Worm (Caenorhabditis elegans) whole organism, midembryonic: ENCODE results near the gene chw-1.

ENCODE experiments used
- T22C8.4 ChIP-seq: fragments of 200-800 bp; sonication (Bioruptor generic); IDR thresholded peaks from 2 replicates; pipeline ENCODE4 v1.3.6; 2022; ENCODE audit warnings: missing genetic modification characterization, missing compliant biosample characterization
- cog-1 ChIP-seq: sonication (generic microtip); optimal IDR thresholded peaks from 2 replicates; lab custom pipeline; 2016; ENCODE audit warnings: missing genetic modification characterization, missing compliant biosample characterization
- flt-1 ChIP-seq: fragments of 200-800 bp; sonication (Bioruptor generic); IDR thresholded peaks from 2 replicates; pipeline ENCODE4 v1.3.6; 2022; ENCODE audit warnings: missing genetic modification characterization, missing compliant biosample characterization
- klf-2 ChIP-seq: fragments of 200-800 bp; sonication (Bioruptor generic); conservative IDR thresholded peaks from 2 replicates; pipeline ENCODE4 v1.3.6; 2022; ENCODE audit warnings: missing genetic modification reagents, missing genetic modification characterization, missing compliant biosample characterization
- med-1 ChIP-seq: sonication (generic microtip); optimal IDR thresholded peaks from 2 replicates; lab custom pipeline; 2017; ENCODE audit warnings: missing genetic modification characterization, mild to moderate bottlenecking, missing compliant biosample characterization, antibody characterized with exemption, missing genetic modification reagents; ENCODE audit not compliant: insufficient read depth
- ref-1 ChIP-seq: fragments of 200-800 bp; sonication (Bioruptor generic); conservative IDR thresholded peaks from 2 replicates; pipeline ENCODE4 v1.3.6; 2022; ENCODE audit warnings: missing genetic modification reagents, missing genetic modification characterization, missing compliant biosample characterization
- tab-1 ChIP-seq: fragments of 200-800 bp; sonication (Bioruptor generic); IDR thresholded peaks from 2 replicates; pipeline ENCODE4 v1.3.6; 2022; ENCODE audit warnings: missing genetic modification characterization, missing compliant biosample characterization
- ztf-23 ChIP-seq: fragments of 200-800 bp; sonication (Bioruptor generic); IDR thresholded peaks from 2 replicates; pipeline ENCODE4 v1.3.6; 2022; ENCODE audit warnings: missing genetic modification reagents, missing genetic modification characterization, missing compliant biosample characterization
- ztf-29 ChIP-seq: fragments of 200-800 bp; sonication (Bioruptor generic); IDR thresholded peaks from 2 replicates; pipeline ENCODE4 v1.3.6; 2022; ENCODE audit warnings: missing genetic modification reagents, missing genetic modification characterization, missing compliant biosample characterization

Gene chw-1

DNA sequence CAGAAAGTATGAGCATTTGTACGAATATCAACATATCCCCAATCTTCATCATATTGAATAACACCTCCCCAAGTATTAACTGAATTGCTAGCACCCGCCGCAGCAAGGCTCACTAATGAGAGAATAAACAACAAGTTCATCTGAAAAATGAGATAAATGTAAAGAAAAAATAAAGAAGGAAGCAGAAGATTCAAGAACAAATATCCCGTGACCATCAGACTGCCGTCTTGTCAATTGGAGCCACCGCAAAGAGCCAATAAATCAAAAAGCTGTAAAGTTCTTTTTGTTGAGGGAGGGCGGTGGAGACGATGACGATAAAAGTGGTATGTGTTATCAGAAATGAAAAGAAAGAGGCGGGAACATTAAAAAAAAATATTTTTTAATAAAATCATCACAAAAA, 8.6 kb upstream of the chw-1 start, which contains the start of gene Y32F6A.5:
Gene Y32F6A.5, minus strand, starts transcription at position 140 of the 400 bp plus-strand sequence.
- TF ChIP-seq ztf-23 = no peak
- TF ChIP-seq ref-1 (GFP tag; lab: Robert Waterston, UW) = no peak
- no peak for TF ChIP-seq cog-1
- TF ChIP-seq klf-2 (GFP tag; lab: Robert Waterston, UW) = no peak

DNA sequence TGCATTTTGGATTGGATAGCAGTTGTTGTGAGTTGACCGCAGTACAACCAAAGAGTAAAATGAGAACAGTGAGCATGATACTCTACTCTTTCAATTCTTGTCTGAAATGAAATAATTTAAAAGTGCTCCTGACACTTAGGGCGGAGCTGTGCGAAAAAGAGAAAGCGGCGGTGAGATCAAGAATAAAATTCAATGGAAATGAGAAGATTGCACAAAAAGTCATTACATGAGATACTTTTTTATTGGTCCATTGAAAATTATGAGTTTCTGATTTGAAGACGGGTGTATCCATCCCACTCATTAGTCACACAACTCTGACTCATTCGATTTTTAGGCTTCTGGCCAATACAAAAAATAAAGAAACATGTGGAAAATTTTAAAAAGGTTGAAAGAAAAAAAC, 4.8 kb upstream of the chw-1 start, which contains the start of gene F22E12.1:
Gene F22E12.1, minus strand, starts transcription at position 101 of the 400 bp plus-strand sequence.
- TF ChIP-seq ztf-23 (no peak), med-1 (GFP tag; lab: Kevin White, UChicago) (no peak), flt-1 (GFP tag; lab: Robert Waterston, UW) (no peak)

DNA sequence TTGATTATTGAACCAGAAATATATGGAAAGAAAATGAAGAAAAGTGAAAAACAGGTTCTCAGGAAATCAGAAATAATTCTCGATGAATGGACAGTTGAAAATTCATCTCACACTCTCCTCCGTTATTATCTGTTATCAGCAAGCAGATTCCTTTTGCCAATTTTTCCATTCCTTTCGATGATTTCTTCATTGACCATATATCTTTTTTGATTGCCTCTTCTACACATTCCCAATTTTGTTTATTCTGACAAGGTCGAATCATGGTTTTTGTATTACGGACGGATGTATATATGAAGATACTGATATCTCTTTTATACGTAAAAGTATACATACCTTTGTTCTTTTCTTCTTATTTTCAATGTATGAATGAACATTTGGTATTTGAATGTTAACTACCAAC, 1.4 kb upstream of the chw-1 start:
- no peak for TF ChIP-seq klf-2 (GFP tag; lab: Robert Waterston, UW)
- no peak for TF ChIP-seq T22C8.4 (GFP tag; lab: Robert Waterston, UW)
- no peak for TF ChIP-seq ztf-29
- no peak for TF ChIP-seq cog-1
- no peak for TF ChIP-seq tab-1 (GFP tag; lab: Robert Waterston, UW)
- TF ChIP-seq ref-1 (GFP tag; lab: Robert Waterston, UW) = no peak
- no peak for TF ChIP-seq ztf-23
- no peak for TF ChIP-seq med-1 (GFP tag; lab: Kevin White, UChicago)
- no peak for TF ChIP-seq flt-1 (GFP tag; lab: Robert Waterston, UW)

ce11 chrV:10463276-10463675, 1.2 kb downstream of the chw-1 start, which contains the start of gene F22E12.3:
Gene F22E12.3, minus strand, starts transcription at chrV:10463376.
- TF ChIP-seq T22C8.4 (GFP tag; lab: Robert Waterston, UW) = no peak
- no peak for TF ChIP-seq cog-1
- no peak for TF ChIP-seq ref-1 (GFP tag; lab: Robert Waterston, UW)
- TF ChIP-seq tab-1 (GFP tag; lab: Robert Waterston, UW) = no peak
- no peak for TF ChIP-seq klf-2 (GFP tag; lab: Robert Waterston, UW)
- TF ChIP-seq med-1 (GFP tag; lab: Kevin White, UChicago) = no peak
- TF ChIP-seq ztf-29 = no peak
- no peak for TF ChIP-seq ztf-23
- no peak for TF ChIP-seq flt-1 (GFP tag; lab: Robert Waterston, UW)

ce11 chrV:10464160-10464559, 2.1 kb downstream of the chw-1 start:
- no peak for TF ChIP-seq ref-1 (GFP tag; lab: Robert Waterston, UW)
- TF ChIP-seq klf-2 (GFP tag; lab: Robert Waterston, UW) = no peak
- TF ChIP-seq flt-1 (GFP tag; lab: Robert Waterston, UW) = no peak
- TF ChIP-seq ztf-23 = no peak
- TF ChIP-seq ztf-29 = no peak
- TF ChIP-seq tab-1 (GFP tag; lab: Robert Waterston, UW) = no peak
- no peak for TF ChIP-seq T22C8.4 (GFP tag; lab: Robert Waterston, UW)
- no peak for TF ChIP-seq cog-1

DNA sequence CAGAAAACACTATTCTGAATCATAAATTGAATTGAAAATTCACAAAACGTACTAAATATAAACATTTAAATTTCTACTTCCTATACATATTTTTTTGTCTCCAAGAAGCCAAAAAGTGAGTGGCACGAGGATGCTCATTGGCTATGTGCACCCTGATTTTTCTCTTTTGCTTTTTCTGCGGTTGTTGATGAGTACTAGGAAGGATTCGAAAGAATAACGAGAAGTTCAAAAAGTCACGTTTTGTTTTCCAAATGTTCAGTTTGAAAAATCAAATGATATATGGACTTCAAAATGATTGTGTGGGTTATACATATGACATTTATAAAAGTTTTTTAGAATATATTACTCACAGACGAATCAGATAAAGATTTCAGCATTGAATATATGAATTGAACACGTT, 2.7 kb downstream of the chw-1 start:
- no peak for TF ChIP-seq ref-1 (GFP tag; lab: Robert Waterston, UW)
- TF ChIP-seq med-1 (GFP tag; lab: Kevin White, UChicago) = no peak
- no peak for TF ChIP-seq ztf-29
- TF ChIP-seq ztf-23 = no peak
- TF ChIP-seq tab-1 (GFP tag; lab: Robert Waterston, UW) = no peak

DNA sequence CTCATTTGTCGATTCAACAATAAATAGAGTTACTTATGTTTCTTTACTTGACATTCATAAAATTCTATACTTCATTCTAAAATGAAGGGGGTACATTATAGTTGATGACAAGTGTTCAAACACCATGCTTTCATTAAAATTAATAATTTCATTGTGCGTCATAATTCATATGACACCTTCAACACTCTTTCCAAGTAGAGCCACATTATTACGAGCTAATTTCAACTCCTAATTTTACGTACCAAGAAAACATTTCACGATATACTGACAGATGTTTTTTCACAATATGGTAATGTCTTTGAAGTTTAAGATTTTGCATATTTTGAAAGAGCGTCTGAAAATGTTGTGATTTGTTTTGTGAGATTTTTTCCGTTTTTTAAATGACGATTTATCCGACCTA, 3.4 kb downstream of the chw-1 start:
- TF ChIP-seq klf-2 (GFP tag; lab: Robert Waterston, UW) = no peak

DNA sequence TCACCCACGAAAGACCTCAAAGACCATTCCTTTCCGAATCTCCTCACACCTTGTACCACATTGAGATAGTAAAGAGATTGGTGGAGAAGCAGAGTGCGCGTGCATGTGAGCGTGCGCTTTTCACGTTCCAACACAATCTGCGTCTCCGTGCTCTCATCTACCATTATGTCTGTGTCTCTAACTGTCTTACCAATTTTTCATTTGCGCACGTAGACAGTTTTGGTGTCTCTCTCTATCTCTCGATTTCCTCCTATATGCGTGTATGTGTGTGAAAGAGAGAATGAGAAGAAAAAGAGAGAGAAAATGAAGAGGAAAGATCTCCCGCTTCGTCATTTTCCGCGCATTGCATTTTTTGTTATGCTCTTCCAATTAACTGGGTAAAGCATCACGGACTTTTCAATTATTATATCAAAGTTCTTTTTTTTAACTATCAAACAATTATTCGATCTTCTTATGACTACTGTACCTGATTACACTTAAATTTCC, 4.6 kb downstream of the chw-1 start:
- TF ChIP-seq ztf-23 (0 out of 2 replicates have a peak, but pooled peaks have one; percentile 50), T22C8.4 (GFP tag; lab: Robert Waterston, UW) (no peak), flt-1 (GFP tag; lab: Robert Waterston, UW) (peak; percentile 72), tab-1 (GFP tag; lab: Robert Waterston, UW) (no peak), klf-2 (GFP tag; lab: Robert Waterston, UW) (no peak), med-1 (GFP tag; lab: Kevin White, UChicago) (no peak), ref-1 (GFP tag; lab: Robert Waterston, UW) (no peak), cog-1 (peak; percentile 93), ztf-29 (peak; percentile 38; the same call in 1 of the 2 replicates)

- TF ChIP-seq tab-1 (GFP tag; lab: Robert Waterston, UW) (no peak), med-1 (GFP tag; lab: Kevin White, UChicago) (no peak), ztf-29 (no peak), T22C8.4 (GFP tag; lab: Robert Waterston, UW) (no peak), flt-1 (GFP tag; lab: Robert Waterston, UW) (no peak), klf-2 (GFP tag; lab: Robert Waterston, UW) (no peak), ztf-23 (no peak), cog-1 (no peak), ref-1 (GFP tag; lab: Robert Waterston, UW) (no peak)
These were observed 5.0 kb downstream of the chw-1 start for ce11 chrV:10467104-10467503.

DNA sequence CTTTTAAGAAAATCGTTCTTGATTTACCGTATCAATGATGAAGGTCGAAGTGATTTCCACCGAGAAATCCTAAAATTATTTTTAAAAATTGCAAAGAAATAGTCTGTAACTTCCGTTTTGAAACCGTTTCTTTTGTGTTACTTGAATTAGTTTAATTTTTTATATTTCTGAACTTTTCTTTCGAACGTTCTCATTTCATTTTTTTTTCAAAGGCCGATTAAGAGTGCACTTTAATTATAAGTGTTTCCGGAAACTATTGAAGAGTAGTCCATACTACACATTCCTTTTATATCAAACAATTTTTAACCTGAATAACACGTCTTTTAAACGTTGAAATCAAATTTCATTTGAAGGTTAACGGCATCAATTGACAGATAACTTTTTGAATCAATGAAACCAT, 5.6 kb downstream of the chw-1 start:
- TF ChIP-seq flt-1 (GFP tag; lab: Robert Waterston, UW) (no peak), T22C8.4 (GFP tag; lab: Robert Waterston, UW) (no peak), ztf-23 (no peak), klf-2 (GFP tag; lab: Robert Waterston, UW) (no peak), ref-1 (GFP tag; lab: Robert Waterston, UW) (no peak), med-1 (GFP tag; lab: Kevin White, UChicago) (no peak), ztf-29 (no peak), cog-1 (no peak), tab-1 (GFP tag; lab: Robert Waterston, UW) (no peak)
